Comparison of ENCODE assay signal across 5 worm cellular contexts in genomic region chrX:9296591-9296990, ce11.
TF ChIP-seq lines count a peak whose summit lies in the region.

gly-13 (minus strand) TSS chrX:9296622.

TF ChIP-seq in whole organism, L1 larva, 84 proteins besides CTCF, POLR2A, EP300 and RAD21 (continues in another document):
- peak in 1 of 6 experiments; percentile 52 for TF ChIP-seq elt-3 (tag; optimal IDR thresholded peaks at IDR 0.05; lab: Kevin White, UChicago)
- TF ChIP-seq rnt-1 (tag; optimal IDR thresholded peaks at IDR 0.05; lab: Kevin White, UChicago): peak; percentile 60
- TF ChIP-seq unc-62 (GFP tag; optimal IDR thresholded peaks at IDR 0.05; lab: Kevin White, UChicago): no peak
- peak; percentile 26 for TF ChIP-seq blmp-1 (tag; optimal IDR thresholded peaks at IDR 0.05; lab: Kevin White, UChicago)
- peak; percentile 49 for TF ChIP-seq nhr-71 (tag; optimal IDR thresholded peaks at IDR 0.05; lab: Kevin White, UChicago)
- peak; percentile 31 for TF ChIP-seq lin-14 (GFP tag; optimal IDR thresholded peaks at IDR 0.05; lab: Kevin White, UChicago)
- no peak for TF ChIP-seq pqm-1 (tag; optimal IDR thresholded peaks at IDR 0.05; lab: Kevin White, UChicago)
- TF ChIP-seq efl-3 (GFP tag; optimal IDR thresholded peaks at IDR 0.05; lab: Kevin White, UChicago): no peak
- TF ChIP-seq lsy-2 (tag; optimal IDR thresholded peaks at IDR 0.05; lab: Kevin White, UChicago): peak in 1 of 2 experiments; percentile 30
- TF ChIP-seq nhr-90 (tag; optimal IDR thresholded peaks at IDR 0.05; lab: Kevin White, UChicago; ENCODE audit: poor library complexity): peak; percentile 49
- TF ChIP-seq ceh-90 (tag; optimal IDR thresholded peaks at IDR 0.05; lab: Kevin White, UChicago): no peak
- TF ChIP-seq unc-130 (tag; optimal IDR thresholded peaks at IDR 0.05; lab: Kevin White, UChicago): peak; percentile 60
- TF ChIP-seq lin-15B (tag; optimal IDR thresholded peaks at IDR 0.05; lab: Kevin White, UChicago): no peak
- peak; percentile 27 for TF ChIP-seq nhr-20 (tag; optimal IDR thresholded peaks at IDR 0.05; lab: Kevin White, UChicago)
- no peak for TF ChIP-seq egl-13 (tag; optimal IDR thresholded peaks at IDR 0.05; lab: Kevin White, UChicago)
- no peak for TF ChIP-seq nhr-76 (tag; optimal IDR thresholded peaks at IDR 0.05; lab: Kevin White, UChicago)
- no peak for TF ChIP-seq pag-3 (tag; optimal IDR thresholded peaks at IDR 0.05; lab: Kevin White, UChicago; ENCODE audit: borderline replicate concordance, insufficient read depth)
- no peak for TF ChIP-seq zag-1 (tag; optimal IDR thresholded peaks at IDR 0.05; lab: Kevin White, UChicago)

TF ChIP-seq in whole organism, L3 larva, 47 proteins besides CTCF, POLR2A, EP300 and RAD21:
- TF ChIP-seq nhr-23 (tag; optimal IDR thresholded peaks at IDR 0.05; lab: Kevin White, UChicago) (peak; percentile 19), elt-2 (tag; optimal IDR thresholded peaks at IDR 0.05; lab: Kevin White, UChicago) (peak; percentile 19), fos-1 (tag; optimal IDR thresholded peaks at IDR 0.05; lab: Kevin White, UChicago) (no peak), ZK546.5 (tag; optimal IDR thresholded peaks at IDR 0.05; lab: Kevin White, UChicago) (no peak), nfya-1 (tag; optimal IDR thresholded peaks at IDR 0.05; lab: Kevin White, UChicago; ENCODE audit: insufficient read depth) (peak; percentile 8)

TF ChIP-seq in whole organism, early embryonic, 17 proteins besides CTCF, POLR2A, EP300 and RAD21:
- TF ChIP-seq scrt-1 (GFP tag; IDR thresholded peaks at IDR 0.05; lab: Robert Waterston, UW) (peak; percentile 76), aly-1 (tag; optimal IDR thresholded peaks at IDR 0.05; lab: Kevin White, UChicago) (no peak), ceh-13 (GFP tag; optimal IDR thresholded peaks at IDR 0.05; lab: Kevin White, UChicago) (peak; percentile 44), hmg-4 (GFP tag; optimal IDR thresholded peaks at IDR 0.05; lab: Kevin White, UChicago) (peak; percentile 58), tbx-11 (GFP tag; IDR thresholded peaks at IDR 0.05; lab: Robert Waterston, UW) (peak; percentile 60; the same call in 1 of the 2 replicates), sea-1 (GFP tag; conservative IDR thresholded peaks at IDR 0.05; lab: Robert Waterston, UW) (peak; percentile 67; the same call in 1 of the 2 replicates), ets-7 (tag; optimal IDR thresholded peaks at IDR 0.05; lab: Kevin White, UChicago) (no peak), tra-4 (tag; optimal IDR thresholded peaks at IDR 0.05; lab: Kevin White, UChicago) (no peak), ama-1 (optimal IDR thresholded peaks at IDR 0.05; lab: Kevin White, UChicago) (no peak), B0310.2 (tag; optimal IDR thresholded peaks at IDR 0.05; lab: Kevin White, UChicago) (peak; percentile 38), hnd-1 (tag; optimal IDR thresholded peaks at IDR 0.05; lab: Kevin White, UChicago) (peak; percentile 33), flt-1 (GFP tag; IDR thresholded peaks at IDR 0.05; lab: Robert Waterston, UW) (peak; percentile 51), tbx-37 (GFP tag; conservative IDR thresholded peaks at IDR 0.05; lab: Robert Waterston, UW) (peak; percentile 49; the same call in 1 of the 2 replicates), pes-1 (GFP tag; IDR thresholded peaks at IDR 0.05; lab: Robert Waterston, UW) (no peak; the same call in none of the 2 replicates), F13C5.2 (tag; optimal IDR thresholded peaks at IDR 0.05; lab: Kevin White, UChicago) (peak; percentile 88), hmbx-1 (tag; optimal IDR thresholded peaks at IDR 0.05; lab: Kevin White, UChicago) (peak; percentile 40), ceh-36 (tag; optimal IDR thresholded peaks at IDR 0.05; lab: Kevin White, UChicago) (peak; percentile 78)

TF ChIP-seq in whole organism, midembryonic, 9 proteins besides CTCF, POLR2A, EP300 and RAD21:
- TF ChIP-seq klf-2 (GFP tag; conservative IDR thresholded peaks at IDR 0.05; lab: Robert Waterston, UW) (peak; percentile 70; the same call in 1 of the 2 replicates), ztf-23 (GFP tag; IDR thresholded peaks at IDR 0.05; lab: Robert Waterston, UW) (peak; percentile 86), flt-1 (GFP tag; IDR thresholded peaks at IDR 0.05; lab: Robert Waterston, UW) (peak; percentile 87), ztf-29 (GFP tag; IDR thresholded peaks at IDR 0.05; lab: Robert Waterston, UW) (no peak), T22C8.4 (GFP tag; IDR thresholded peaks at IDR 0.05; lab: Robert Waterston, UW) (no peak; the same call in 1 of the 2 replicates), cog-1 (tag; optimal IDR thresholded peaks at IDR 0.05; lab: Kevin White, UChicago) (peak; percentile 72), med-1 (GFP tag; optimal IDR thresholded peaks at IDR 0.05; lab: Kevin White, UChicago; ENCODE audit: insufficient read depth) (peak; percentile 87), ref-1 (GFP tag; conservative IDR thresholded peaks at IDR 0.05; lab: Robert Waterston, UW) (0 out of 2 replicates have a peak, but pooled peaks have one; percentile 36), tab-1 (GFP tag; IDR thresholded peaks at IDR 0.05; lab: Robert Waterston, UW) (peak; percentile 82; the same call in 1 of the 2 replicates)

TF ChIP-seq in whole organism, young adult, 124 proteins besides CTCF, POLR2A, EP300 and RAD21:
- TF ChIP-seq nfya-2 (GFP tag; IDR thresholded peaks at IDR 0.05; lab: Robert Waterston, UW): no peak
- TF ChIP-seq lin-40 (tag; optimal IDR thresholded peaks at IDR 0.05; lab: Kevin White, UChicago): peak; percentile 3
- no peak for TF ChIP-seq cebp-1 (GFP tag; IDR thresholded peaks at IDR 0.05; lab: Robert Waterston, UW)
- peak; percentile 20 for TF ChIP-seq cebp-1 (tag; optimal IDR thresholded peaks at IDR 0.05; lab: Kevin White, UChicago)
- TF ChIP-seq pha-4 (tag; optimal IDR thresholded peaks at IDR 0.05; lab: Kevin White, UChicago): no peak
- TF ChIP-seq rpc-1 (optimal IDR thresholded peaks at IDR 0.05; lab: Kevin White, UChicago): peak; percentile 17
- TF ChIP-seq rpc-1 (tag; optimal IDR thresholded peaks at IDR 0.05; lab: Kevin White, UChicago): no peak
TF ChIP-seq in whole organism, young adult: peak in this region for 3.

Comparison
In these comparisons a context has a peak if more than half of its experiments do, and no peak if none do; other contexts are left out.
1. Of the 8 proteins assayed by ChIP-seq in both whole organism, young adult and whole organism, L1 larva: peak only in whole organism, young adult: none; only in whole organism, L1 larva: nhr-90 and unc-130; in both: none; in neither: 3; mixed calls (peak in some experiments, not most) for 3.